Worm (Caenorhabditis elegans) whole organism, mixed stage, embryonic: ENCODE data around the gene col-92.

Experiments
- drap-1 ChIP-seq: fragments of 200-800 bp; sonication (Bioruptor generic); optimal IDR thresholded peaks from 3 replicates; lab custom pipeline; 2018; ENCODE audit warnings: mild to moderate bottlenecking, missing genetic modification characterization, missing compliant biosample characterization
- ham-2 ChIP-seq: fragments of 200-800 bp; sonication (Bioruptor generic); optimal IDR thresholded peaks from 2 replicates; lab custom pipeline; 2018; ENCODE audit warnings: mild to moderate bottlenecking, missing genetic modification characterization, missing compliant biosample characterization
- nhr-2 ChIP-seq: fragments of 150-350 bp; optimal IDR thresholded peaks from 2 replicates; lab custom pipeline; 2014; ENCODE audit warnings: missing biosample characterization, missing genetic modification characterization
- sem-2 ChIP-seq: fragments of 200-800 bp; sonication (Bioruptor generic); optimal IDR thresholded peaks from 2 replicates; lab custom pipeline; 2018; ENCODE audit warnings: mild to moderate bottlenecking, missing genetic modification characterization, missing compliant biosample characterization
- snpc-4 ChIP-seq: fragments of 150-350 bp; optimal IDR thresholded peaks from 2 replicates; lab custom pipeline; 2014; ENCODE audit warnings: missing biosample characterization, missing genetic modification characterization
- unc-120 ChIP-seq: sonication (generic microtip); optimal IDR thresholded peaks from 2 replicates; lab custom pipeline; 2017; ENCODE audit warnings: missing genetic modification characterization, missing compliant biosample characterization; ENCODE audit not compliant: poor library complexity, severe bottlenecking

DNA sequence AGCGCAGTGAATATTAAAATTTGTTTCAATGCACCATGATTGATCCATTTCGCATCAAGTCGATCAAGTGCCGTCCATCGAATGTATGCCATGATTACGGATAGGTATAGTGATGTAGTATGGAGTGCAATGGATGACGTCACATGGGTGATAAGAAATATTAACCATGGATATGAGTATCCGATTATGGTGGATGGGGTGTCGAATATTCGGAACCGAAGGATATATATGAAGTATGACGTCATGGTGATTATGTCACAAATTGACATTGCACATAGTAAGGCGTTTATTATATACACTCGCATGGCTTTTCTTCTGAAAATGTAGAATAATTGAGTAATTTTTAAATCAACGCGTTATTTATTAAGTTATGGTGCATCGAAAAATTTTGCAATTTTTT, 11.0 kb upstream of the col-92 start:
- TF ChIP-seq snpc-4 (tag; lab: Kevin White, UChicago), result no peak
- no peak for TF ChIP-seq nhr-2 (tag; lab: Kevin White, UChicago)
- no peak for TF ChIP-seq sem-2 (GFP tag; lab: Kevin White, UChicago)
- no peak for TF ChIP-seq unc-120 (tag; lab: Kevin White, UChicago)
- no peak for TF ChIP-seq ham-2 (GFP tag; lab: Kevin White, UChicago)
- TF ChIP-seq drap-1 (GFP tag; lab: Kevin White, UChicago), result no peak
